Fruit fly (Drosophila melanogaster) whole organism, embryonic: Measurements from ENCODE around the gene rho-5.

Source experiments
- Ada2b ChIP-seq: fragments of 200-800 bp; sonication (Bioruptor generic); IDR thresholded peaks from 2 replicates; pipeline ENCODE4 v1.3.6; 2022; ENCODE audit warnings: missing biosample characterization, missing genetic modification characterization
- CG1024 ChIP-seq: fragments of 200-800 bp; sonication (Bioruptor generic); IDR thresholded peaks from 2 replicates; pipeline ENCODE4 v1.3.6; 2022; ENCODE audit warnings: missing biosample characterization, missing genetic modification characterization
- CG10431 ChIP-seq: fragments of 200-800 bp; sonication (Bioruptor generic); optimal IDR thresholded peaks from 3 replicates; lab custom pipeline; 2018; ENCODE audit warnings: missing biosample characterization, mild to moderate bottlenecking, missing genetic modification characterization
- CG11456 ChIP-seq: fragments of 200-800 bp; sonication (Bioruptor generic); IDR thresholded peaks from 3 replicates; pipeline ENCODE4 v1.3.6; 2022; ENCODE audit warnings: missing biosample characterization, missing genetic modification characterization
- CG12155 ChIP-seq: fragments of 200-800 bp; sonication (Bioruptor generic); optimal IDR thresholded peaks from 3 replicates; lab custom pipeline; 2016; ENCODE audit warnings: missing biosample characterization, missing genetic modification characterization
- CG12659 ChIP-seq: fragments of 200-800 bp; sonication (Bioruptor generic); optimal IDR thresholded peaks from 3 replicates; lab custom pipeline; 2017; ENCODE audit warnings: mild to moderate bottlenecking, missing biosample characterization, missing genetic modification reagents, missing genetic modification characterization
- CG14667 ChIP-seq: fragments of 200-800 bp; sonication (Bioruptor generic); IDR thresholded peaks from 2 replicates; pipeline ENCODE4 v1.3.6; 2022; ENCODE audit warnings: missing biosample characterization, missing genetic modification characterization
- CG15514 ChIP-seq: fragments of 200-800 bp; sonication (Bioruptor generic); optimal IDR thresholded peaks from 3 replicates; lab custom pipeline; 2017; ENCODE audit warnings: missing biosample characterization, missing genetic modification characterization, mild to moderate bottlenecking, moderate library complexity, missing genetic modification reagents
- CG1602 ChIP-seq: fragments of 200-800 bp; sonication (Bioruptor generic); optimal IDR thresholded peaks from 3 replicates; lab custom pipeline; 2016; ENCODE audit warnings: missing biosample characterization, missing genetic modification characterization
- CG17802 ChIP-seq: fragments of 200-800 bp; sonication (Bioruptor generic); optimal IDR thresholded peaks from 2 replicates; lab custom pipeline; 2018; ENCODE audit warnings: missing biosample characterization, mild to moderate bottlenecking, missing genetic modification characterization, moderate library complexity
- CG18262 ChIP-seq: fragments of 200-800 bp; optimal IDR thresholded peaks from 3 replicates; lab custom pipeline; 2019; ENCODE audit warnings: missing biosample characterization, mild to moderate bottlenecking, missing genetic modification characterization, moderate library complexity
- CG1832 ChIP-seq: fragments of 200-800 bp; sonication (Bioruptor generic); optimal IDR thresholded peaks from 2 replicates; lab custom pipeline; 2017; ENCODE audit warnings: missing biosample characterization, mild to moderate bottlenecking, missing genetic modification characterization, inconsistent platforms
- CG18764 ChIP-seq: fragments of 200-800 bp; sonication (Bioruptor generic); optimal IDR thresholded peaks from 3 replicates; lab custom pipeline; 2016; ENCODE audit warnings: missing biosample characterization, missing genetic modification characterization
- CG2116 ChIP-seq: fragments of 200-800 bp; sonication (Bioruptor generic); optimal IDR thresholded peaks from 3 replicates; lab custom pipeline; 2018; ENCODE audit warnings: missing biosample characterization, mild to moderate bottlenecking, missing genetic modification characterization
- CG2875 ChIP-seq: fragments of 200-800 bp; sonication (Bioruptor generic); optimal IDR thresholded peaks from 2 replicates; lab custom pipeline; 2017; ENCODE audit warnings: missing biosample characterization, mild to moderate bottlenecking, missing genetic modification characterization, missing genetic modification reagents
- CG3163 ChIP-seq: fragments of 200-800 bp; sonication (Bioruptor generic); optimal IDR thresholded peaks from 3 replicates; lab custom pipeline; 2016; ENCODE audit warnings: missing biosample characterization, missing genetic modification characterization
- CG33557 ChIP-seq: fragments of 200-800 bp; sonication (Bioruptor generic); optimal IDR thresholded peaks from 2 replicates; lab custom pipeline; 2019; ENCODE audit warnings: missing biosample characterization, mild to moderate bottlenecking, missing genetic modification characterization, moderate library complexity
- CG34422 ChIP-seq: fragments of 200-800 bp; sonication (Bioruptor generic); IDR thresholded peaks from 3 replicates; pipeline ENCODE4 v1.3.6; 2022; ENCODE audit warnings: missing biosample characterization, missing genetic modification characterization
- CG3847 ChIP-seq: fragments of 200-800 bp; sonication (Bioruptor generic); IDR thresholded peaks from 2 replicates; pipeline ENCODE4 v1.3.6; 2022; ENCODE audit warnings: missing biosample characterization, missing genetic modification characterization
- CG5180 ChIP-seq: fragments of 200-800 bp; sonication (Bioruptor generic); optimal IDR thresholded peaks from 3 replicates; lab custom pipeline; 2017; ENCODE audit warnings: missing biosample characterization, missing genetic modification characterization, mild to moderate bottlenecking, moderate library complexity, missing genetic modification reagents
- CG7556 ChIP-seq: fragments of 200-800 bp; sonication (Bioruptor generic); optimal IDR thresholded peaks from 2 replicates; lab custom pipeline; 2017; ENCODE audit warnings: missing biosample characterization, mild to moderate bottlenecking, missing genetic modification characterization
- CG7786 ChIP-seq: fragments of 200-800 bp; sonication (Bioruptor generic); optimal IDR thresholded peaks from 2 replicates; lab custom pipeline; 2016; ENCODE audit warnings: missing biosample characterization, missing genetic modification characterization
- CG8388 ChIP-seq: fragments of 200-800 bp; sonication (Bioruptor generic); optimal IDR thresholded peaks from 2 replicates; lab custom pipeline; 2019; ENCODE audit warnings: missing biosample characterization, mild to moderate bottlenecking, missing genetic modification characterization, moderate library complexity
- CG9797 ChIP-seq: fragments of 200-800 bp; sonication (Bioruptor generic); optimal IDR thresholded peaks from 3 replicates; lab custom pipeline; 2018; ENCODE audit warnings: missing biosample characterization, mild to moderate bottlenecking, missing genetic modification characterization
- Fer1 ChIP-seq: fragments of 200-800 bp; sonication (Bioruptor generic); optimal IDR thresholded peaks from 2 replicates; lab custom pipeline; 2017; ENCODE audit warnings: missing biosample characterization, mild to moderate bottlenecking, missing genetic modification characterization
- Fer3 ChIP-seq: fragments of 200-800 bp; sonication (Bioruptor generic); optimal IDR thresholded peaks from 2 replicates; lab custom pipeline; 2018; ENCODE audit warnings: missing biosample characterization, mild to moderate bottlenecking, missing genetic modification characterization, moderate library complexity
- HLH54F ChIP-seq: fragments of 200-800 bp; sonication (Bioruptor generic); optimal IDR thresholded peaks from 3 replicates; lab custom pipeline; 2016; ENCODE audit warnings: missing biosample characterization, missing genetic modification characterization
- HmgD ChIP-seq: fragments of 200-800 bp; sonication (Bioruptor generic); optimal IDR thresholded peaks from 3 replicates; lab custom pipeline; 2016; ENCODE audit warnings: missing biosample characterization, missing genetic modification characterization
- Hmx ChIP-seq: fragments of 200-800 bp; sonication (Bioruptor generic); optimal IDR thresholded peaks from 2 replicates; lab custom pipeline; 2016; ENCODE audit warnings: missing biosample characterization, missing genetic modification characterization
- Hsf ChIP-seq: fragments of 200-800 bp; sonication (Bioruptor generic); optimal IDR thresholded peaks from 3 replicates; lab custom pipeline; 2016; ENCODE audit warnings: missing biosample characterization, missing genetic modification characterization
- Lhr ChIP-seq: fragments of 200-800 bp; sonication (Bioruptor generic); optimal IDR thresholded peaks from 3 replicates; lab custom pipeline; 2017; ENCODE audit warnings: mild to moderate bottlenecking, missing biosample characterization, missing genetic modification reagents, missing genetic modification characterization
- Optix ChIP-seq: fragments of 200-800 bp; sonication (Bioruptor generic); IDR thresholded peaks from 3 replicates; pipeline ENCODE4 v1.3.6; 2022; ENCODE audit warnings: missing biosample characterization, missing genetic modification characterization
- Ssrp ChIP-seq: fragments of 200-800 bp; sonication (Bioruptor generic); optimal IDR thresholded peaks from 2 replicates; lab custom pipeline; 2018; ENCODE audit warnings: missing biosample characterization, mild to moderate bottlenecking, missing genetic modification characterization, moderate library complexity
- Vsx1 ChIP-seq: fragments of 200-800 bp; sonication (Bioruptor generic); optimal IDR thresholded peaks from 2 replicates; lab custom pipeline; 2017; ENCODE audit warnings: missing biosample characterization, mild to moderate bottlenecking, missing genetic modification characterization, missing genetic modification reagents
- abd-A ChIP-seq: fragments of 200-800 bp; sonication (Bioruptor generic); optimal IDR thresholded peaks from 3 replicates; lab custom pipeline; 2019; ENCODE audit warnings: missing biosample characterization, mild to moderate bottlenecking, missing genetic modification characterization, moderate library complexity
- bigmax ChIP-seq: fragments of 200-800 bp; sonication (Bioruptor generic); optimal IDR thresholded peaks from 2 replicates; lab custom pipeline; 2018; ENCODE audit warnings: missing biosample characterization, mild to moderate bottlenecking, missing genetic modification characterization
- chm ChIP-seq: fragments of 200-800 bp; sonication (Bioruptor generic); IDR thresholded peaks from 2 replicates; pipeline ENCODE4 v1.3.6; 2022; ENCODE audit warnings: missing biosample characterization, missing genetic modification characterization
- dmrt11E ChIP-seq: fragments of 200-800 bp; sonication (Bioruptor generic); optimal IDR thresholded peaks from 3 replicates; lab custom pipeline; 2018; ENCODE audit warnings: missing biosample characterization, mild to moderate bottlenecking, missing genetic modification characterization, moderate library complexity
- dysf ChIP-seq: fragments of 200-800 bp; sonication (Bioruptor generic); IDR thresholded peaks from 3 replicates; pipeline ENCODE4 v1.3.6; 2022; ENCODE audit warnings: missing biosample characterization, missing genetic modification characterization
- fd3F ChIP-seq: fragments of 200-800 bp; sonication (Bioruptor generic); optimal IDR thresholded peaks from 2 replicates; lab custom pipeline; 2018; ENCODE audit warnings: missing biosample characterization, mild to moderate bottlenecking, missing genetic modification characterization, moderate library complexity
- gce ChIP-seq: fragments of 200-800 bp; sonication (Bioruptor generic); IDR thresholded peaks from 3 replicates; pipeline ENCODE4 v1.3.6; 2022; ENCODE audit warnings: missing biosample characterization, missing genetic modification characterization
- gfzf ChIP-seq: fragments of 200-800 bp; sonication (Bioruptor generic); optimal IDR thresholded peaks from 2 replicates; lab custom pipeline; 2016; ENCODE audit warnings: missing biosample characterization, mild to moderate bottlenecking, missing genetic modification characterization, moderate library complexity
- gro ChIP-seq: fragments of 200-800 bp; sonication (Bioruptor generic); optimal IDR thresholded peaks from 2 replicates; lab custom pipeline; 2016; ENCODE audit warnings: missing biosample characterization, missing genetic modification characterization
- her ChIP-seq: fragments of 200-800 bp; sonication (Bioruptor generic); optimal IDR thresholded peaks from 2 replicates; lab custom pipeline; 2016; ENCODE audit warnings: missing biosample characterization, missing genetic modification characterization
- insv ChIP-seq, 2 experiments: fragments of 200-800 bp; sonication (Bioruptor generic); optimal IDR thresholded peaks; 3 replicates each; lab custom pipeline; 2016 to 2018; ENCODE audit warnings: missing biosample characterization in 2 of 2, missing genetic modification characterization in 2 of 2
- jumu ChIP-seq: fragments of 200-800 bp; sonication (Bioruptor generic); optimal IDR thresholded peaks from 3 replicates; lab custom pipeline; 2016; ENCODE audit warnings: missing biosample characterization, missing genetic modification characterization
- pros ChIP-seq: fragments of 200-800 bp; sonication (Bioruptor generic); optimal IDR thresholded peaks from 3 replicates; lab custom pipeline; 2019; ENCODE audit warnings: missing biosample characterization, mild to moderate bottlenecking, missing genetic modification characterization, moderate library complexity
- sr ChIP-seq: fragments of 200-800 bp; sonication (Bioruptor generic); IDR thresholded peaks from 3 replicates; pipeline ENCODE4 v1.3.6; 2022; ENCODE audit warnings: missing biosample characterization, missing genetic modification characterization
- tx ChIP-seq: fragments of 200-800 bp; sonication (Bioruptor generic); optimal IDR thresholded peaks from 2 replicates; lab custom pipeline; 2016; ENCODE audit warnings: missing biosample characterization, missing genetic modification characterization
- vvl ChIP-seq: fragments of 200-800 bp; sonication (Bioruptor generic); IDR thresholded peaks from 2 replicates; pipeline ENCODE4 v1.3.6; 2022; ENCODE audit warnings: missing biosample characterization, missing genetic modification characterization

rho-5 gene

dm6 chr2L:10356508-10356907 lies 17.2 kb downstream of the rho-5 start, which contains the start of the genes CtsL4 and ClpP (continued):
- peak; percentile 35; the same call in 1 of the 3 replicates for TF ChIP-seq CG11456 (GFP tag; lab: Robert Waterston, UW)
- peak; percentile 57 for TF ChIP-seq HmgD (GFP tag; lab: Kevin White, UChicago)
- peak; percentile 62 for TF ChIP-seq Lhr (GFP tag; lab: Kevin White, UChicago)
- TF ChIP-seq fd3F (GFP tag; lab: Kevin White, UChicago) = peak; percentile 42
- no peak for TF ChIP-seq gro (GFP tag; lab: Kevin White, UChicago)
- TF ChIP-seq Ssrp (tag; lab: Kevin White, UChicago) = peak; percentile 8
- TF ChIP-seq CG9797 (GFP tag; lab: Kevin White, UChicago) = peak; percentile 1
- TF ChIP-seq Hsf = peak; percentile 59
- peak; percentile 48 for TF ChIP-seq dmrt11E (tag; lab: Kevin White, UChicago)
- peak; percentile 64; the same call in 1 of the 2 replicates for TF ChIP-seq chm (GFP tag; lab: Robert Waterston, UW)
- no peak for TF ChIP-seq Vsx1
- TF ChIP-seq insv (GFP tag; optimal IDR thresholded peaks at IDR 0.05; lab: Kevin White, UChicago) = peak in 1 of 2 experiments; percentile 9
- no peak for TF ChIP-seq CG7556 (GFP tag; lab: Kevin White, UChicago)
- no peak for TF ChIP-seq Hmx
- peak; percentile 46 for TF ChIP-seq CG1602 (GFP tag; lab: Kevin White, UChicago)
- peak; percentile 34 for TF ChIP-seq HLH54F (GFP tag; lab: Kevin White, UChicago)
- TF ChIP-seq CG2875 (GFP tag; lab: Kevin White, UChicago) = peak; percentile 20
- TF ChIP-seq pros (GFP tag; lab: Kevin White, UChicago) = peak; percentile 86
- peak; percentile 57 for TF ChIP-seq CG18262
- TF ChIP-seq jumu = no peak
- peak; percentile 32 for TF ChIP-seq her (GFP tag; lab: Kevin White, UChicago)
- peak; percentile 53 for TF ChIP-seq CG15514 (GFP tag; lab: Kevin White, UChicago)
- TF ChIP-seq CG17802 (tag; lab: Kevin White, UChicago) = peak; percentile 94
- peak; percentile 12 for TF ChIP-seq bigmax (GFP tag; lab: Kevin White, UChicago)
- peak; percentile 35 for TF ChIP-seq gfzf (GFP tag; lab: Kevin White, UChicago)
- TF ChIP-seq tx (GFP tag; lab: Kevin White, UChicago) = peak; percentile 13
- peak; percentile 76 for TF ChIP-seq CG12659 (GFP tag; lab: Kevin White, UChicago)
- peak; percentile 11 for TF ChIP-seq CG7786 (GFP tag; lab: Kevin White, UChicago)
- TF ChIP-seq CG2116 (GFP tag; lab: Kevin White, UChicago) = peak; percentile 65
- TF ChIP-seq CG5180 (GFP tag; lab: Kevin White, UChicago) = no peak
- TF ChIP-seq CG18764 = peak; percentile 17
- peak; percentile 87 for TF ChIP-seq CG10431
- peak; percentile 36 for TF ChIP-seq CG33557 (GFP tag; lab: Kevin White, UChicago)
- TF ChIP-seq Fer1 = peak; percentile 15
- peak; percentile 36; the same call in 1 of the 2 replicates for TF ChIP-seq CG3847 (GFP tag; lab: Robert Waterston, UW)
- TF ChIP-seq CG34422 (GFP tag; lab: Robert Waterston, UW) = peak; percentile 65; the same call in 1 of the 3 replicates
- TF ChIP-seq CG3163 (GFP tag; lab: Kevin White, UChicago) = no peak
- peak; percentile 32 for TF ChIP-seq CG12155 (GFP tag; lab: Kevin White, UChicago)
- no peak for TF ChIP-seq sr
- TF ChIP-seq CG8388 (GFP tag; lab: Kevin White, UChicago) = peak; percentile 68
- TF ChIP-seq dysf (GFP tag; lab: Robert Waterston, UW) = peak; percentile 50; the same call in 2 of the 3 replicates
- TF ChIP-seq CG1024 (GFP tag; lab: Robert Waterston, UW) = peak; percentile 95
- TF ChIP-seq Ada2b (GFP tag; lab: Robert Waterston, UW) = peak; percentile 37
- no peak for TF ChIP-seq CG1832 (GFP tag; lab: Kevin White, UChicago)
- no peak for TF ChIP-seq abd-A (tag; lab: Kevin White, UChicago)
- no peak for TF ChIP-seq gce (GFP tag; lab: Robert Waterston, UW)
- peak; percentile 74 for TF ChIP-seq vvl
- TF ChIP-seq Optix = peak; percentile 28; the same call in 1 of the 3 replicates
- TF ChIP-seq Fer3 (tag; lab: Kevin White, UChicago) = peak; percentile 26
- peak; percentile 85 for TF ChIP-seq CG14667 (GFP tag; lab: Robert Waterston, UW)
